Fruit fly (Drosophila melanogaster) whole organism, pupa: ENCODE data around the gene CG31675.

Experiments
- CG12605 ChIP-seq: fragments of 200-800 bp; sonication (Bioruptor generic); IDR thresholded peaks from 2 replicates; pipeline ENCODE4 v1.3.6; 2022; ENCODE audit warnings: missing biosample characterization, missing genetic modification characterization
- CG14655 ChIP-seq: fragments of 200-800 bp; sonication (Bioruptor generic); optimal IDR thresholded peaks from 3 replicates; lab custom pipeline; 2017; ENCODE audit warnings: mild to moderate bottlenecking, missing biosample characterization, missing genetic modification reagents, missing genetic modification characterization
- CG17806 ChIP-seq: fragments of 200-800 bp; sonication (Bioruptor generic); optimal IDR thresholded peaks from 2 replicates; lab custom pipeline; 2018; ENCODE audit warnings: missing biosample characterization, mild to moderate bottlenecking, missing genetic modification characterization, moderate library complexity
- EcR ChIP-seq: fragments of 200-800 bp; sonication (Bioruptor generic); optimal IDR thresholded peaks from 3 replicates; lab custom pipeline; 2019; ENCODE audit warnings: missing biosample characterization, missing genetic modification characterization, mild to moderate bottlenecking, moderate library complexity, missing genetic modification reagents

- TF ChIP-seq CG12605 (peak; percentile 57; the same call in 1 of the 2 replicates), EcR (GFP tag; lab: Kevin White, UChicago) (peak; percentile 89), CG17806 (no peak), CG14655 (GFP tag; lab: Kevin White, UChicago) (no peak)
These were observed 42.3 kb upstream of the CG31675 start for dm6 chr2L:20825265-20825664.
